Fruit fly (Drosophila melanogaster): Measurements from ENCODE around the gene CG33725.

Gene CG33725

DNA sequence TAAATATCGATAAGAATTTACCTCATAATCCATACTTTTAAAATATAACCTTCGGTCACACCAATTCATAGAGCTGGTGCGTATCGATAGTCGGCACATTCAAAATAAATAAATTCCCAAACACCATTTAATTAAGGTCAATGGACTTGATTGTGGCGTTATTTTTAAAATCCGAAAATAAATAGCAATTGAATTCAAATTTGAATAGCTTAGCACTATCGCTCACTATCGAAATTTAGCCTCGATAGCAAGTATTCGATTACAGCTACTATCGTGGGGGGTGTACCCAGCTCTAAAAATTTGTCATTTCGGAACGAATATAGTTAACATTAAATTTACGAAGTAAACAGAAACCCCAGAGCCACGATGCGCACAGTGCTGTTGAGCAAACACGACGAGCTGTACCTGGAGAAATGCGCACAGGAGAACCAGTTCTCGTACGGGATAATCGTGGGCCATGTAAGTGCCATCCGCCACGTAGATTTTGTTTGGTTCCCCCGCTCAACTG lies 10.9 kb upstream of the CG33725 start, which contains the start of gene CG10616 (continued):
- TF ChIP-seq stwl (tag; optimal IDR thresholded peaks at IDR 0.05) (peak; percentile 85), PHDP (tag; optimal IDR thresholded peaks at IDR 0.05) (no peak), inv (GFP tag; IDR thresholded peaks at IDR 0.05; ENCODE audit: partially characterized antibody) (peak; percentile 93), CG13775 (GFP tag; optimal IDR thresholded peaks at IDR 0.05) (no peak), CG1024 (GFP tag; IDR thresholded peaks at IDR 0.05) (no peak), cg (GFP tag; optimal IDR thresholded peaks at IDR 0.05) (no peak), Eip74EF (GFP tag; optimal IDR thresholded peaks at IDR 0.05) (no peak), ara (GFP tag; IDR thresholded peaks at IDR 0.05) (no peak), Xrp1 (GFP tag; IDR thresholded peaks at IDR 0.05) (no peak), CG5953 (GFP tag; IDR thresholded peaks at IDR 0.05) (no peak), CG12104 (GFP tag; optimal IDR thresholded peaks at IDR 0.05) (no peak), Dek (tag; optimal IDR thresholded peaks at IDR 0.05) (no peak), CTCF (GFP tag; optimal IDR thresholded peaks at IDR 0.05) (no peak), seq (GFP tag; IDR thresholded peaks at IDR 0.05) (no peak), CG3847 (GFP tag; IDR thresholded peaks at IDR 0.05) (0 out of 2 replicates have a peak, but pooled peaks have one; percentile 13), CG42726 (GFP tag; IDR thresholded peaks at IDR 0.05; ENCODE audit: partially characterized antibody) (peak; percentile 71; the same call in 1 of the 2 replicates), wek (GFP tag; optimal IDR thresholded peaks at IDR 0.05) (no peak), CG3838 (GFP tag; optimal IDR thresholded peaks at IDR 0.05) (no peak), pros (GFP tag; optimal IDR thresholded peaks at IDR 0.05) (no peak), CG3995 (GFP tag; optimal IDR thresholded peaks at IDR 0.05) (peak; percentile 35), Sin3A (optimal IDR thresholded peaks at IDR 0.05) (peak; percentile 30), crc (GFP tag; optimal IDR thresholded peaks at IDR 0.05) (no peak), CG2116 (GFP tag; optimal IDR thresholded peaks at IDR 0.05) (peak; percentile 71), sens-2 (GFP tag; IDR thresholded peaks at IDR 0.05) (no peak), nerfin-2 (GFP tag; IDR thresholded peaks at IDR 0.05; ENCODE audit: partially characterized antibody) (peak; percentile 92), CG16863 (GFP tag; optimal IDR thresholded peaks at IDR 0.05) (no peak), Oaz (GFP tag; IDR thresholded peaks at IDR 0.05) (no peak), CG15011 (GFP tag; optimal IDR thresholded peaks at IDR 0.05) (no peak), row (GFP tag; IDR thresholded peaks at IDR 0.05) (peak; percentile 64), CG12155 (GFP tag; optimal IDR thresholded peaks at IDR 0.05) (no peak), gcm2 (GFP tag; optimal IDR thresholded peaks at IDR 0.05) (no peak), CG10654 (GFP tag; optimal IDR thresholded peaks at IDR 0.05) (no peak), dm (GFP tag; optimal IDR thresholded peaks at IDR 0.05) (no peak), CG14441 (GFP tag; IDR thresholded peaks at IDR 0.05) (no peak), Dbx (GFP tag; IDR thresholded peaks at IDR 0.05) (no peak), lab (GFP tag; optimal IDR thresholded peaks at IDR 0.05) (no peak), NfI (GFP tag; optimal IDR thresholded peaks at IDR 0.05) (no peak), Ptx1 (GFP tag; IDR thresholded peaks at IDR 0.05) (no peak), hbn (GFP tag; IDR thresholded peaks at IDR 0.05; ENCODE audit: partially characterized antibody) (peak; percentile 95), slou (GFP tag; optimal IDR thresholded peaks at IDR 0.05) (no peak), CG13287 (GFP tag; IDR thresholded peaks at IDR 0.05; ENCODE audit: partially characterized antibody) (peak; percentile 98), D (optimal IDR thresholded peaks at IDR 0.05) (no peak), D (GFP tag; optimal IDR thresholded peaks at IDR 0.05) (no peak), CG43689 (GFP tag; IDR thresholded peaks at IDR 0.05) (no peak), insv (GFP tag; optimal IDR thresholded peaks at IDR 0.05) (peak in 1 of 2 experiments; percentile 15), BtbVII (GFP tag; optimal IDR thresholded peaks at IDR 0.05) (no peak), CG15073 (GFP tag; optimal IDR thresholded peaks at IDR 0.05) (no peak), bigmax (GFP tag; optimal IDR thresholded peaks at IDR 0.05) (no peak), Doc3 (GFP tag; IDR thresholded peaks at IDR 0.05; ENCODE audit: partially characterized antibody) (peak; percentile 97), sens (GFP tag) (peak; percentile 65), Fer2 (tag; optimal IDR thresholded peaks at IDR 0.05) (no peak), CG7271 (tag; optimal IDR thresholded peaks at IDR 0.05) (no peak)
